Worm (Caenorhabditis elegans) whole organism, mixed stage, embryonic: Measurements from ENCODE around the gene F40H3.1.

Source experiments
- cnd-1 ChIP-seq: fragments of 200-800 bp; sonication (Bioruptor generic); optimal IDR thresholded peaks from 2 replicates; lab custom pipeline; 2018; ENCODE audit warnings: mild to moderate bottlenecking, missing genetic modification characterization, missing compliant biosample characterization
- drap-1 ChIP-seq: fragments of 200-800 bp; sonication (Bioruptor generic); optimal IDR thresholded peaks from 3 replicates; lab custom pipeline; 2018; ENCODE audit warnings: mild to moderate bottlenecking, missing genetic modification characterization, missing compliant biosample characterization
- elt-1 ChIP-seq: sonication (generic microtip); optimal IDR thresholded peaks from 2 replicates; lab custom pipeline; 2017; ENCODE audit warnings: missing genetic modification characterization, mild to moderate bottlenecking, missing compliant biosample characterization, antibody characterized with exemption, moderate library complexity, borderline replicate concordance; ENCODE audit not compliant: insufficient read depth
- elt-3 ChIP-seq: fragments of 150-350 bp; optimal IDR thresholded peaks from 2 replicates; lab custom pipeline; 2014; ENCODE audit warnings: missing biosample characterization, missing genetic modification characterization
- hlh-1 ChIP-seq: fragments of 150-350 bp; optimal IDR thresholded peaks from 2 replicates; lab custom pipeline; 2014; ENCODE audit warnings: missing biosample characterization, missing genetic modification reagents, missing genetic modification characterization
- lin-13 ChIP-seq: fragments of 150-350 bp; optimal IDR thresholded peaks from 2 replicates; lab custom pipeline; 2014; ENCODE audit warnings: missing biosample characterization, missing genetic modification characterization
- mab-5 ChIP-seq: fragments of 150-350 bp; optimal IDR thresholded peaks from 2 replicates; lab custom pipeline; 2014; ENCODE audit warnings: missing biosample characterization, missing genetic modification characterization
- nhr-12 ChIP-seq: fragments of 150-350 bp; optimal IDR thresholded peaks from 2 replicates; lab custom pipeline; 2014; ENCODE audit warnings: missing biosample characterization, missing genetic modification characterization
- nhr-28 ChIP-seq: fragments of 150-350 bp; optimal IDR thresholded peaks from 2 replicates; lab custom pipeline; 2014; ENCODE audit warnings: missing biosample characterization, missing genetic modification characterization
- snpc-4 ChIP-seq: fragments of 150-350 bp; optimal IDR thresholded peaks from 2 replicates; lab custom pipeline; 2014; ENCODE audit warnings: missing biosample characterization, missing genetic modification characterization
- unc-120 ChIP-seq: sonication (generic microtip); optimal IDR thresholded peaks from 2 replicates; lab custom pipeline; 2017; ENCODE audit warnings: missing genetic modification characterization, missing compliant biosample characterization; ENCODE audit not compliant: poor library complexity, severe bottlenecking
- unc-39 ChIP-seq: fragments of 150-350 bp; optimal IDR thresholded peaks from 2 replicates; lab custom pipeline; 2014; ENCODE audit warnings: missing biosample characterization, missing genetic modification characterization
- unc-62 ChIP-seq: fragments of 150-350 bp; optimal IDR thresholded peaks from 2 replicates; lab custom pipeline; 2014; ENCODE audit warnings: missing biosample characterization, missing genetic modification reagents, missing genetic modification characterization

DNA sequence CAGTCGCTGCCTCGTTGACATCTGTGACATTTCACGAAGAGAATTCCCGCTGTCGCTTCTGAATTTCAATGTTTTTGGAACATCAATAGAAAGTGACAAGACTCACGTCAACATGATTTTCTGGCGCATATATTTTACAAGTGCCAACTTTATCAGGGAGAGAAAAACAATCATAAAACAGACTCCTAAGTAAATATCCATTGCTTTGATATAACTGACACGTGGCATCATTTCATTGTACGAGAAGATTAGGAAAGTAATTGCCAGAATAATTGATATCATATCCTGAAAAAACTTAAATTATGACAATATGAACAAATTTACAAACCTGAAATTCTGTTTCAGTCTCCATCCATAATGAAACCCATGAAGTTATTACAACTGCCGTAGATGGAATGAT, 21.5 kb upstream of the F40H3.1 start:
- TF ChIP-seq unc-62 (GFP tag; lab: Kevin White, UChicago) (no peak), mab-5 (tag; lab: Kevin White, UChicago) (no peak), unc-39 (no peak), lin-13 (tag; lab: Kevin White, UChicago) (no peak), elt-1 (no peak), nhr-28 (tag; lab: Kevin White, UChicago) (no peak), drap-1 (GFP tag; lab: Kevin White, UChicago) (no peak), snpc-4 (tag; lab: Kevin White, UChicago) (no peak), nhr-12 (tag; lab: Kevin White, UChicago) (no peak), unc-120 (tag; lab: Kevin White, UChicago) (no peak), cnd-1 (no peak), hlh-1 (tag; lab: Kevin White, UChicago) (no peak), elt-3 (tag; lab: Kevin White, UChicago) (no peak)
